Fruit fly (Drosophila melanogaster) whole organism, embryonic: ENCODE data around the gene Amacr.

Experiments
- Asciz ChIP-seq: fragments of 200-800 bp; sonication (Bioruptor generic); optimal IDR thresholded peaks from 2 replicates; lab custom pipeline; 2017; ENCODE audit warnings: missing biosample characterization, mild to moderate bottlenecking, missing genetic modification characterization, missing genetic modification reagents
- Atf-2 ChIP-seq: fragments of 200-800 bp; sonication (Bioruptor generic); optimal IDR thresholded peaks from 2 replicates; lab custom pipeline; 2016; ENCODE audit warnings: missing biosample characterization, missing genetic modification characterization
- CG10565 ChIP-seq: fragments of 200-800 bp; sonication (Bioruptor generic); optimal IDR thresholded peaks from 3 replicates; lab custom pipeline; 2016; ENCODE audit warnings: missing biosample characterization, mild to moderate bottlenecking, missing genetic modification characterization
- CG11695 ChIP-seq: fragments of 200-800 bp; sonication (Bioruptor generic); IDR thresholded peaks from 3 replicates; pipeline ENCODE4 v1.3.6; 2022; ENCODE audit warnings: missing biosample characterization, missing genetic modification characterization
- CG12155 ChIP-seq: fragments of 200-800 bp; sonication (Bioruptor generic); optimal IDR thresholded peaks from 3 replicates; lab custom pipeline; 2016; ENCODE audit warnings: missing biosample characterization, missing genetic modification characterization
- CG16863 ChIP-seq: fragments of 200-800 bp; sonication (Bioruptor generic); optimal IDR thresholded peaks from 3 replicates; lab custom pipeline; 2016; ENCODE audit warnings: missing biosample characterization, missing genetic modification characterization
- CG17328 ChIP-seq: fragments of 200-800 bp; sonication (Bioruptor generic); IDR thresholded peaks from 2 replicates; pipeline ENCODE4 v1.3.6; 2022; ENCODE audit warnings: missing biosample characterization, missing genetic modification characterization
- CG17359 ChIP-seq: fragments of 200-800 bp; sonication (Bioruptor generic); optimal IDR thresholded peaks from 3 replicates; lab custom pipeline; 2018; ENCODE audit warnings: missing biosample characterization, mild to moderate bottlenecking, missing genetic modification characterization, moderate library complexity
- CG17568 ChIP-seq: fragments of 200-800 bp; sonication (Bioruptor generic); optimal IDR thresholded peaks from 2 replicates; lab custom pipeline; 2018; ENCODE audit warnings: missing biosample characterization, mild to moderate bottlenecking, missing genetic modification characterization, moderate library complexity
- CG17829 ChIP-seq: fragments of 200-800 bp; optimal IDR thresholded peaks from 2 replicates; lab custom pipeline; 2019; ENCODE audit warnings: missing biosample characterization, mild to moderate bottlenecking, missing genetic modification characterization, moderate library complexity
- CG18476 ChIP-seq: fragments of 200-800 bp; sonication (Bioruptor generic); optimal IDR thresholded peaks from 2 replicates; lab custom pipeline; 2016; ENCODE audit warnings: missing biosample characterization, mild to moderate bottlenecking, missing genetic modification characterization
- CG2202 ChIP-seq: fragments of 200-800 bp; sonication (Bioruptor generic); optimal IDR thresholded peaks from 2 replicates; lab custom pipeline; 2018; ENCODE audit warnings: missing biosample characterization, mild to moderate bottlenecking, missing genetic modification characterization
- CG31388 ChIP-seq: fragments of 200-800 bp; sonication (Bioruptor generic); optimal IDR thresholded peaks from 2 replicates; lab custom pipeline; 2016; ENCODE audit warnings: missing biosample characterization, missing genetic modification characterization
- CG32532 ChIP-seq: fragments of 200-800 bp; sonication (Bioruptor generic); IDR thresholded peaks from 2 replicates; pipeline ENCODE4 v1.3.6; 2022; ENCODE audit warnings: missing biosample characterization, missing genetic modification characterization
- CG33557 ChIP-seq: fragments of 200-800 bp; sonication (Bioruptor generic); optimal IDR thresholded peaks from 2 replicates; lab custom pipeline; 2019; ENCODE audit warnings: missing biosample characterization, mild to moderate bottlenecking, missing genetic modification characterization, moderate library complexity
- CG4282 ChIP-seq: fragments of 200-800 bp; sonication (Bioruptor generic); optimal IDR thresholded peaks from 2 replicates; lab custom pipeline; 2016; ENCODE audit warnings: missing biosample characterization, missing genetic modification characterization
- CG5180 ChIP-seq: fragments of 200-800 bp; sonication (Bioruptor generic); optimal IDR thresholded peaks from 3 replicates; lab custom pipeline; 2017; ENCODE audit warnings: missing biosample characterization, missing genetic modification characterization, mild to moderate bottlenecking, moderate library complexity, missing genetic modification reagents
- CG6791 ChIP-seq: fragments of 200-800 bp; sonication (Bioruptor generic); IDR thresholded peaks from 3 replicates; pipeline ENCODE4 v1.3.6; 2022; ENCODE audit warnings: missing biosample characterization, missing genetic modification characterization; ENCODE audit not compliant: partially characterized antibody
- CG7271 ChIP-seq: fragments of 200-800 bp; sonication (Bioruptor generic); optimal IDR thresholded peaks from 2 replicates; lab custom pipeline; 2018; ENCODE audit warnings: missing biosample characterization, mild to moderate bottlenecking, missing genetic modification characterization, moderate library complexity
- CG7745 ChIP-seq: fragments of 200-800 bp; sonication (Bioruptor generic); optimal IDR thresholded peaks from 2 replicates; lab custom pipeline; 2018; ENCODE audit warnings: missing biosample characterization, mild to moderate bottlenecking, missing genetic modification characterization, moderate library complexity
- CG7786 ChIP-seq: fragments of 200-800 bp; sonication (Bioruptor generic); optimal IDR thresholded peaks from 2 replicates; lab custom pipeline; 2016; ENCODE audit warnings: missing biosample characterization, missing genetic modification characterization
- CG8089 ChIP-seq: fragments of 200-800 bp; sonication (Bioruptor generic); optimal IDR thresholded peaks from 3 replicates; lab custom pipeline; 2016; ENCODE audit warnings: missing biosample characterization, missing genetic modification characterization
- CG9215 ChIP-seq: fragments of 200-800 bp; sonication (Bioruptor generic); IDR thresholded peaks from 2 replicates; pipeline ENCODE4 v1.3.6; 2022; ENCODE audit warnings: missing biosample characterization, missing genetic modification characterization
- CoRest ChIP-seq: fragments of 200-800 bp; sonication (Bioruptor generic); optimal IDR thresholded peaks from 3 replicates; lab custom pipeline; 2018; ENCODE audit warnings: missing biosample characterization, mild to moderate bottlenecking, missing genetic modification characterization, moderate library complexity
- Doc3 ChIP-seq: fragments of 200-800 bp; sonication (Bioruptor generic); IDR thresholded peaks from 3 replicates; pipeline ENCODE4 v1.3.6; 2022; ENCODE audit warnings: missing biosample characterization, missing genetic modification characterization; ENCODE audit not compliant: partially characterized antibody
- E2f2 ChIP-seq: fragments of 200-800 bp; sonication (Bioruptor generic); IDR thresholded peaks from 2 replicates; pipeline ENCODE4 v1.3.6; 2022; ENCODE audit warnings: missing biosample characterization, missing genetic modification characterization
- Hr78 ChIP-seq, 2 experiments: fragments of 200-800 bp in 1 of 2; fragments of >200 bp in 1 of 2; sonication (Bioruptor generic) in 1 of 2; optimal IDR thresholded peaks; 2 replicates each; lab custom pipeline; 2017 to 2019; ENCODE audit warnings: missing biosample characterization in 2 of 2, missing genetic modification characterization in 2 of 2, mild to moderate bottlenecking in 1 of 2, moderate library complexity in 1 of 2
- NK7.1 ChIP-seq: fragments of 200-800 bp; sonication (Bioruptor generic); optimal IDR thresholded peaks from 3 replicates; lab custom pipeline; 2016; ENCODE audit warnings: missing biosample characterization, missing genetic modification characterization
- Nf-YC ChIP-seq: fragments of 200-800 bp; optimal IDR thresholded peaks from 3 replicates; lab custom pipeline; 2019; ENCODE audit warnings: missing biosample characterization, mild to moderate bottlenecking, missing genetic modification characterization, moderate library complexity
- Optix ChIP-seq: fragments of 200-800 bp; sonication (Bioruptor generic); IDR thresholded peaks from 3 replicates; pipeline ENCODE4 v1.3.6; 2022; ENCODE audit warnings: missing biosample characterization, missing genetic modification characterization
- Taf1 ChIP-seq: fragments of 200-800 bp; sonication (Bioruptor generic); IDR thresholded peaks from 2 replicates; pipeline ENCODE4 v1.3.6; 2022; ENCODE audit warnings: missing biosample characterization, missing genetic modification characterization
- bbx ChIP-seq: fragments of 200-800 bp; sonication (Bioruptor generic); IDR thresholded peaks from 2 replicates; pipeline ENCODE4 v1.3.6; 2022; ENCODE audit warnings: missing biosample characterization, missing genetic modification characterization; ENCODE audit not compliant: partially characterized antibody
- btn ChIP-seq: fragments of 200-800 bp; sonication (Bioruptor generic); optimal IDR thresholded peaks from 2 replicates; lab custom pipeline; 2016; ENCODE audit warnings: missing biosample characterization, missing genetic modification characterization
- dpn ChIP-seq, 2 experiments: fragments of 200-800 bp; sonication (Bioruptor generic); optimal IDR thresholded peaks; 3 replicates each; lab custom pipeline; 2016; ENCODE audit warnings: missing biosample characterization in 2 of 2, missing genetic modification characterization in 2 of 2
- fu2 ChIP-seq: fragments of 200-800 bp; sonication (Bioruptor generic); optimal IDR thresholded peaks from 2 replicates; lab custom pipeline; 2016; ENCODE audit warnings: missing biosample characterization, missing genetic modification characterization
- gem ChIP-seq: fragments of 200-800 bp; sonication (Bioruptor generic); optimal IDR thresholded peaks from 2 replicates; lab custom pipeline; 2019; ENCODE audit warnings: missing biosample characterization, mild to moderate bottlenecking, missing genetic modification characterization, moderate library complexity
- klu ChIP-seq: fragments of 200-800 bp; sonication (Bioruptor generic); IDR thresholded peaks from 2 replicates; pipeline ENCODE4 v1.3.6; 2022; ENCODE audit warnings: missing biosample characterization, missing genetic modification characterization
- mam ChIP-seq: fragments of 200-800 bp; sonication (Bioruptor generic); optimal IDR thresholded peaks from 3 replicates; lab custom pipeline; 2016; ENCODE audit warnings: missing biosample characterization, missing genetic modification characterization
- peb ChIP-seq: fragments of 200-800 bp; sonication (Bioruptor generic); IDR thresholded peaks from 2 replicates; pipeline ENCODE4 v1.3.6; 2022; ENCODE audit warnings: missing biosample characterization, missing genetic modification characterization
- row ChIP-seq: fragments of 200-800 bp; sonication (Bioruptor generic); IDR thresholded peaks from 3 replicates; pipeline ENCODE4 v1.3.6; 2022; ENCODE audit warnings: missing biosample characterization, missing genetic modification characterization
- sd ChIP-seq: fragments of 200-800 bp; sonication (Bioruptor generic); optimal IDR thresholded peaks from 3 replicates; lab custom pipeline; 2018; ENCODE audit warnings: missing biosample characterization, mild to moderate bottlenecking, missing genetic modification characterization, moderate library complexity
- tgo ChIP-seq: fragments of 200-800 bp; sonication (Bioruptor generic); IDR thresholded peaks from 3 replicates; pipeline ENCODE4 v1.3.6; 2022; ENCODE audit warnings: missing biosample characterization, missing genetic modification characterization
- tll ChIP-seq, 2 experiments: fragments of 200-800 bp in 1 of 2; fragments of >200 bp in 1 of 2; sonication (Bioruptor generic) in 1 of 2; optimal IDR thresholded peaks; 2 replicates each; lab custom pipeline; 2017 to 2019; ENCODE audit warnings: missing biosample characterization in 2 of 2, missing genetic modification characterization in 2 of 2, mild to moderate bottlenecking in 1 of 2, moderate library complexity in 1 of 2
- toy ChIP-seq: fragments of 200-800 bp; sonication (Bioruptor generic); IDR thresholded peaks from 2 replicates; pipeline ENCODE4 v1.3.6; 2022; ENCODE audit warnings: missing biosample characterization, missing genetic modification characterization
- tx ChIP-seq: fragments of 200-800 bp; sonication (Bioruptor generic); optimal IDR thresholded peaks from 2 replicates; lab custom pipeline; 2016; ENCODE audit warnings: missing biosample characterization, missing genetic modification characterization
- unc-4 ChIP-seq: fragments of 200-800 bp; sonication (Bioruptor generic); IDR thresholded peaks from 2 replicates; pipeline ENCODE4 v1.3.6; 2022; ENCODE audit warnings: missing biosample characterization, missing genetic modification characterization; ENCODE audit not compliant: partially characterized antibody
- vnd ChIP-seq: fragments of 200-800 bp; sonication (Bioruptor generic); IDR thresholded peaks from 3 replicates; pipeline ENCODE4 v1.3.6; 2022; ENCODE audit warnings: missing biosample characterization, missing genetic modification characterization; ENCODE audit not compliant: partially characterized antibody
- z ChIP-seq: fragments of 200-800 bp; sonication (Bioruptor generic); IDR thresholded peaks from 3 replicates; pipeline ENCODE4 v1.3.6; 2022; ENCODE audit warnings: missing biosample characterization, missing genetic modification characterization

The Amacr gene

DNA sequence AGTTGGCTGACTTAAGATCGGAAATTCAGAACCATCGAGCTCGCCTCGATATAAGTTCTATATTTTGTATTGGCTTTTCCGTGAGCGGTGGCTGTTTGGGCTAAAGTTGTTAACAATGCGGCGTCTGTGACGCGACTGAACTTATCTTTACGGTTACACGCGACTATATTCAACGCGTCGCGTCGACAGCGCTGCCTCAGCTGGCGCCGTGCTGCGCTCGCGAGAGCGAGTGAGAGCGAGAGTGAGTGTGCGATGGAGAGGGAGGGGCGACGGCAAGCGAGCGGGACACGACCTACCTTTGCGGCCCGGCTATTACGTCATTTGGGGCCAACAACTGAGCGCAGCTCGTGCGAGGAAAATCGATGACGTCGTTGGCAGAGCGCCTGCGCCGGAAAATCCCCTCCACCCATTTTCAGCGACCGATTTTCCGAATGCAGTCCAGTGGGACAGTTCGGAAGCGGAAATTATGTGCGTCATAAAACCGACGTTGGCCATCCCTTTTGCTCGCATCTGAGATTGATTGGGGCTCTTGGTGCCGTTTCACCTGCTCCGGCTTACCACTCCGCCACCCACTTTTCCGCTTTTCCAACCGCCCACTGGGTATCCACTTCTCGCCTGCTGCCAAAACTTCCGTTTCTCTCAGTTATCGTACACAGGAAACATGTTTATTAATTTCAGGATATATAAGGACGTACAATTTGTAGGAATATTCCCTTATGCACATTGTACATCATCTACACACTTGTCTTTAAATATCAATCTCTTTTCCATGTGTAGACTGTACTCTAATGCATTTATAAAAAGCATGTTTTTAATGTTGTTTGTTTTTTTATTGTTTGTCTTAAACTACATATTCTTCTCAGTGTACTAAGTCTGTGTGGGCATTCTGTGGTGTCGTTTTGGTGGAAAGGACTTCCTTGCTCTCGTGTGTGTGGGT lies 37.4 kb downstream of the Amacr start, which contains the start of gene Hr38 (continued):
- TF ChIP-seq CoRest (tag; lab: Kevin White, UChicago) (peak; percentile 44), Taf1 (GFP tag; lab: Robert Waterston, UW) (no peak), toy (GFP tag; lab: Robert Waterston, UW) (no peak), CG5180 (GFP tag; lab: Kevin White, UChicago) (no peak), tgo (GFP tag; lab: Robert Waterston, UW) (0 out of 3 replicates have a peak, but pooled peaks have one; percentile 15), CG17568 (GFP tag; lab: Kevin White, UChicago) (no peak), CG10565 (GFP tag; lab: Kevin White, UChicago) (no peak), unc-4 (GFP tag; lab: Robert Waterston, UW) (peak; percentile 45; the same call in 1 of the 2 replicates), CG17359 (peak; percentile 64), peb (GFP tag; lab: Robert Waterston, UW) (no peak), tx (GFP tag; lab: Kevin White, UChicago) (no peak), CG18476 (GFP tag; lab: Kevin White, UChicago) (no peak), Nf-YC (tag; lab: Kevin White, UChicago) (no peak), sd (no peak), E2f2 (GFP tag; lab: Robert Waterston, UW) (no peak), fu2 (GFP tag; lab: Kevin White, UChicago) (peak; percentile 46), vnd (GFP tag; lab: Robert Waterston, UW) (no peak), CG4282 (GFP tag; lab: Kevin White, UChicago) (no peak), Doc3 (GFP tag; lab: Robert Waterston, UW) (no peak), CG7786 (GFP tag; lab: Kevin White, UChicago) (peak; percentile 42), mam (GFP tag; lab: Kevin White, UChicago) (peak; percentile 49), tll (GFP tag; optimal IDR thresholded peaks at IDR 0.05; lab: Kevin White, UChicago) (no peak), CG12155 (GFP tag; lab: Kevin White, UChicago) (no peak), CG6791 (GFP tag; lab: Robert Waterston, UW) (no peak), CG8089 (no peak), CG33557 (GFP tag; lab: Kevin White, UChicago) (peak; percentile 30), CG11695 (GFP tag; lab: Robert Waterston, UW) (0 out of 3 replicates have a peak, but pooled peaks have one; percentile 38), btn (no peak), CG32532 (GFP tag; lab: Robert Waterston, UW) (peak; percentile 46; the same call in 1 of the 2 replicates), CG17328 (GFP tag; lab: Robert Waterston, UW) (no peak), CG7271 (no peak), z (GFP tag; lab: Robert Waterston, UW) (peak; percentile 69), CG2202 (tag; lab: Kevin White, UChicago) (no peak), CG9215 (0 out of 2 replicates have a peak, but pooled peaks have one; percentile 21), row (GFP tag; lab: Robert Waterston, UW) (peak; percentile 74), CG7745 (tag; lab: Kevin White, UChicago) (no peak), Atf-2 (no peak), Optix (GFP tag; lab: Robert Waterston, UW) (no peak), NK7.1 (GFP tag; lab: Kevin White, UChicago) (no peak), Asciz (GFP tag; lab: Kevin White, UChicago) (no peak), gem (tag; lab: Kevin White, UChicago) (peak; percentile 69), dpn (GFP tag; optimal IDR thresholded peaks at IDR 0.05; lab: Kevin White, UChicago) (peak; percentile 23 to 56), bbx (GFP tag; lab: Robert Waterston, UW) (no peak), CG16863 (GFP tag; lab: Kevin White, UChicago) (no peak), Hr78 (GFP tag; optimal IDR thresholded peaks at IDR 0.05; lab: Kevin White, UChicago) (peak in 1 of 2 experiments; percentile 58), CG31388 (GFP tag; lab: Kevin White, UChicago) (no peak), CG17829 (no peak), klu (GFP tag; lab: Robert Waterston, UW) (no peak)
